Fruit fly (Drosophila melanogaster): ENCODE measurements around the gene LKRSDH.

The LKRSDH gene

DNA sequence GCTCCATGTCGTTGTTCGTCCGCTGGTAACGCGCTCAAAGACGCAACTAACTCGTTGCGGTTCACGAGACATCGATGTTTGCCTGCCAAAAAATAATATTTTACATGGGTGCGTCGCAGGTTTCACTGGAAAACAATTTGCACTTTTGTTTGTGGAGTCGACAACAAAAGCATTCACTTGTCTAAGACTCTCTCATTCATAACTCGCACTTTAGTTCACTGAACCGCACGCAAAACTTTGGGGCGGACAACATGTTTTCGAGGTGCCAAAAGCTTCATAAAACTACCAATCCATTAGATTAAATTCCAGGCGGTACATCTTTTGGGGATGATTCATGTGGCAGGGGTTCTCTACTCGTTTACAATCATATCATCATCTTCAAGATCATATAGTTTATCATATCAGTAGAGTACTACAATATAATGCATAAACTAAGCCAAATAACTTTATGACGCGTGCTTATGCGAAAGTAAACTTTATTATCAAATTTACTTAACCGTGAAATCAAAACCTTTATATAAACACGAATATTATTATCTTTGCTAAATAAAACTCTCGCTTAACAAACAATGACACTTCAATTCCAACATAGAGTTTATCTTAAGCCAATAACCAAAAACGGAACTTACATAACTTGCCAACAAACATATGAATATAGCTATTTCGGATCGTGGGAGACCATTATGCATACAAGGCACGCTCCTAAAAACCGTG is 17.6 kb downstream of the LKRSDH start, which contains the start of gene CG7179 (continued):
- peak; percentile 57 for TF ChIP-seq Fer3 (tag; optimal IDR thresholded peaks at IDR 0.05)
- peak; percentile 18 for TF ChIP-seq fd3F (GFP tag; optimal IDR thresholded peaks at IDR 0.05)
- peak; percentile 27 for TF ChIP-seq gem (tag; optimal IDR thresholded peaks at IDR 0.05)
- TF ChIP-seq unpg (GFP tag; optimal IDR thresholded peaks at IDR 0.05): peak; percentile 32
- peak; percentile 28 for TF ChIP-seq exex (tag; optimal IDR thresholded peaks at IDR 0.05)
- no peak for TF ChIP-seq CG2199 (GFP tag; IDR thresholded peaks at IDR 0.05)
- no peak for TF ChIP-seq CG13775 (GFP tag; optimal IDR thresholded peaks at IDR 0.05)
- no peak for TF ChIP-seq chm (GFP tag; IDR thresholded peaks at IDR 0.05)

DNA sequence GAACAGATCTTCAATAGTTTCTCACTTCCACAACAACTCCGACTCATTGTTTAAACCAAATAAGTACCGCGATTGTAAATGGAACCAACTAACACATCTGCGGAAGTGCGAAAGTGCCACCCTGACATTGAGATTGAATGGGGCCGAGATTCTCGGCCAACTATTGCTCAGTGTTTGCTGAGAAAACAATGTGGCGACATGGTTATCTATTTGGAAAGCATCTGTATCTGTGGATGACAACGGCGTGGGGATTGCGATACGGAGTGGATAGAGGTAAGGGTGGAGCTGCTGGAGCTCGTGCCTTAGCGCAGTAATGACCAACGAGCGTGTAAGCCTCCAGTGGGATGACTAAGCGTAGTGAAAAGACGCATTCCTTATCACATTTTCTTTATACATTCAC is 20.5 kb downstream of the LKRSDH start:
- TF ChIP-seq slbo (GFP tag; IDR thresholded peaks at IDR 0.05): no peak
- TF ChIP-seq C15 (GFP tag; IDR thresholded peaks at IDR 0.05): no peak
- no peak for TF ChIP-seq Six4 (GFP tag; optimal IDR thresholded peaks at IDR 0.05)
- no peak for TF ChIP-seq Doc2 (GFP tag; IDR thresholded peaks at IDR 0.05)
- TF ChIP-seq amos (GFP tag; IDR thresholded peaks at IDR 0.05; ENCODE audit: partially characterized antibody): no peak
- no peak for TF ChIP-seq CG13287 (GFP tag; IDR thresholded peaks at IDR 0.05; ENCODE audit: partially characterized antibody)
- TF ChIP-seq pho (GFP tag; optimal IDR thresholded peaks at IDR 0.05): no peak
- no peak for TF ChIP-seq maf-S (GFP tag; optimal IDR thresholded peaks at IDR 0.05)
- no peak for TF ChIP-seq Jarid2 (GFP tag; optimal IDR thresholded peaks at IDR 0.05)
- TF ChIP-seq Sox100B (GFP tag; optimal IDR thresholded peaks at IDR 0.05): no peak
- TF ChIP-seq nom (GFP tag; optimal IDR thresholded peaks at IDR 0.05): no peak
- TF ChIP-seq CG18764 (GFP tag; optimal IDR thresholded peaks at IDR 0.05): no peak
- TF ChIP-seq CG7963 (GFP tag; IDR thresholded peaks at IDR 0.05; ENCODE audit: partially characterized antibody): no peak
- no peak for TF ChIP-seq ranshi (GFP tag; IDR thresholded peaks at IDR 0.05)
- TF ChIP-seq repo (GFP tag; optimal IDR thresholded peaks at IDR 0.05): no peak
- no peak for TF ChIP-seq CG6689 (GFP tag; IDR thresholded peaks at IDR 0.05)
- TF ChIP-seq CG4820 (GFP tag; optimal IDR thresholded peaks at IDR 0.05): no peak

dm6 chr2L:7771891-7772290 is 23.9 kb downstream of the LKRSDH start:
- TF ChIP-seq YL-1 (GFP tag; optimal IDR thresholded peaks at IDR 0.05) (no peak), sr (GFP tag; IDR thresholded peaks at IDR 0.05) (0 out of 3 replicates have a peak, but pooled peaks have one; percentile 33), trem (tag; optimal IDR thresholded peaks at IDR 0.05) (no peak), CG12744 (GFP tag; optimal IDR thresholded peaks at IDR 0.05) (no peak), cato (GFP tag; optimal IDR thresholded peaks at IDR 0.05; ENCODE audit: borderline replicate concordance) (no peak), fd64A (GFP tag; optimal IDR thresholded peaks at IDR 0.05) (no peak), Optix (GFP tag; IDR thresholded peaks at IDR 0.05) (0 out of 3 replicates have a peak, but pooled peaks have one; percentile 12), inv (GFP tag; IDR thresholded peaks at IDR 0.05; ENCODE audit: partially characterized antibody) (no peak), CG6689 (GFP tag; IDR thresholded peaks at IDR 0.05) (0 out of 2 replicates have a peak, but pooled peaks have one; percentile 7), CG11456 (GFP tag; IDR thresholded peaks at IDR 0.05) (0 out of 3 replicates have a peak, but pooled peaks have one; percentile 22), sna (GFP tag; IDR thresholded peaks at IDR 0.05; ENCODE audit: partially characterized antibody) (no peak), hbn (GFP tag; IDR thresholded peaks at IDR 0.05; ENCODE audit: partially characterized antibody) (no peak), slbo (GFP tag; IDR thresholded peaks at IDR 0.05) (peak; percentile 39), bowl (GFP tag; IDR thresholded peaks at IDR 0.05) (0 out of 2 replicates have a peak, but pooled peaks have one; percentile 36), ap (GFP tag; IDR thresholded peaks at IDR 0.05) (no peak), odd (GFP tag; optimal IDR thresholded peaks at IDR 0.05) (no peak), CG2120 (GFP tag; optimal IDR thresholded peaks at IDR 0.05) (no peak), ase (GFP tag; IDR thresholded peaks at IDR 0.05) (peak; percentile 4; the same call in 1 of the 3 replicates), Ets97D (GFP tag; optimal IDR thresholded peaks at IDR 0.05) (no peak), Rfx (GFP tag; IDR thresholded peaks at IDR 0.05) (peak; percentile 5; the same call in 1 of the 2 replicates), CG7357 (GFP tag; IDR thresholded peaks at IDR 0.05) (no peak), CG17568 (GFP tag; optimal IDR thresholded peaks at IDR 0.05) (peak; percentile 60), CG17802 (tag; optimal IDR thresholded peaks at IDR 0.05) (no peak), Hmr (GFP tag; optimal IDR thresholded peaks at IDR 0.05) (no peak), pho (GFP tag; optimal IDR thresholded peaks at IDR 0.05) (no peak)
